Fruit fly (Drosophila melanogaster) whole organism: ENCODE measurements around the gene CG10096.

Experiments used
- CG8478 ChIP-seq: fragments of >200 bp; optimal IDR thresholded peaks from 2 replicates; lab custom pipeline; 2018; ENCODE audit warnings: inconsistent platforms
- Dll ChIP-seq: fragments of >200 bp; optimal IDR thresholded peaks from 2 replicates; lab custom pipeline; 2017
- pan ChIP-seq: fragments of >200 bp; optimal IDR thresholded peaks from 2 replicates; lab custom pipeline; 2017
- psq ChIP-seq: fragments of >200 bp; optimal IDR thresholded peaks from 2 replicates; lab custom pipeline; 2017
- usp ChIP-seq: fragments of >200 bp; optimal IDR thresholded peaks from 2 replicates; lab custom pipeline; 2017; ENCODE audit warnings: missing biosample characterization, missing genetic modification characterization, mixed read lengths

dm6 chr3R:12364580-12364979, 31.2 kb downstream of the CG10096 start, which contains the start of gene Tim17a1:
- TF ChIP-seq psq (lab: Kevin White, UChicago) (no peak), pan (lab: Kevin White, UChicago) (no peak), Dll (lab: Kevin White, UChicago) (no peak), CG8478 (no peak), usp (no peak)
